Worm (Caenorhabditis elegans) whole organism, L1 larva: ENCODE measurements around the gene lec-7.
A peak's percentile ranks its signal among the peaks of the same experiment; 100 is the strongest.

ENCODE experiments used
- C04F5.9 ChIP-seq: sonication (generic microtip); optimal IDR thresholded peaks from 2 replicates; lab custom pipeline; 2016; ENCODE audit warnings: missing genetic modification characterization, missing compliant biosample characterization
- C34B4.2 ChIP-seq: sonication (generic microtip); optimal IDR thresholded peaks from 2 replicates; lab custom pipeline; 2017; ENCODE audit warnings: mild to moderate bottlenecking, missing genetic modification characterization, missing compliant biosample characterization
- ceh-63 ChIP-seq: fragments of 200-800 bp; sonication (Bioruptor generic); optimal IDR thresholded peaks from 2 replicates; lab custom pipeline; 2018; ENCODE audit warnings: mild to moderate bottlenecking, missing genetic modification characterization, missing compliant biosample characterization
- ceh-88 ChIP-seq: fragments of 200-800 bp; sonication (Bioruptor generic); IDR thresholded peaks from 2 replicates; pipeline ENCODE4 v1.3.6; 2022; ENCODE audit warnings: missing genetic modification characterization, missing compliant biosample characterization
- ces-1 ChIP-seq: fragments of 150-350 bp; optimal IDR thresholded peaks from 2 replicates; lab custom pipeline; 2014; ENCODE audit warnings: missing biosample characterization, missing genetic modification reagents, missing genetic modification characterization
- dpl-1 ChIP-seq, 3 experiments: fragments of 150-350 bp in 2 of 3; sonication (generic microtip) in 1 of 3; optimal IDR thresholded peaks; 2 replicates each; lab custom pipeline; 2014 to 2017; ENCODE audit warnings: missing biosample characterization in 3 of 3, missing genetic modification characterization in 3 of 3, missing genetic modification reagents in 3 of 3
- efl-1 ChIP-seq, 4 experiments: fragments of 150-350 bp; optimal IDR thresholded peaks in 3 of 4; peaks in 1 of 4; 1 replicate in 1 of 4; 2 replicates in 3 of 4; lab custom pipeline; 2014; ENCODE audit warnings: missing biosample characterization in 2 of 4, missing genetic modification characterization in 2 of 4, missing genetic modification reagents in 2 of 4
- egl-13 ChIP-seq: sonication (generic microtip); optimal IDR thresholded peaks from 2 replicates; lab custom pipeline; 2016; ENCODE audit warnings: missing genotype, missing genetic modification reagents, missing genetic modification characterization, missing compliant biosample characterization
- egl-27 ChIP-seq, 2 experiments: fragments of 150-350 bp in 1 of 2; sonication (generic microtip); optimal IDR thresholded peaks; 3 replicates each; lab custom pipeline; 2017 to 2018; ENCODE audit warnings: missing biosample characterization in 2 of 2, missing genetic modification characterization in 2 of 2, missing genetic modification reagents in 2 of 2
- elt-2 ChIP-seq: sonication (generic microtip); optimal IDR thresholded peaks from 2 replicates; lab custom pipeline; 2016; ENCODE audit warnings: missing genetic modification characterization, mild to moderate bottlenecking, inconsistent platforms, missing compliant biosample characterization, missing genetic modification reagents
- elt-3 ChIP-seq, 6 experiments: fragments of 150-350 bp in 1 of 6; sonication (generic microtip); optimal IDR thresholded peaks; 2 replicates each; lab custom pipeline; 2017 to 2018; ENCODE audit warnings: missing biosample characterization in 6 of 6, missing genetic modification characterization in 6 of 6, inconsistent platforms in 1 of 6
- fkh-8 ChIP-seq: sonication (generic microtip); optimal IDR thresholded peaks from 2 replicates; lab custom pipeline; 2016; ENCODE audit warnings: mild to moderate bottlenecking, missing genetic modification characterization, missing compliant biosample characterization
- fos-1 ChIP-seq: fragments of 150-350 bp; optimal IDR thresholded peaks from 2 replicates; lab custom pipeline; 2014; ENCODE audit warnings: missing biosample characterization, missing genetic modification characterization
- hlh-17 ChIP-seq: fragments of 200-800 bp; sonication (Bioruptor generic); optimal IDR thresholded peaks from 2 replicates; lab custom pipeline; 2018; ENCODE audit warnings: missing genetic modification characterization, mild to moderate bottlenecking, missing compliant biosample characterization, moderate library complexity, borderline replicate concordance
- hpl-2 ChIP-seq: fragments of 150-350 bp; optimal IDR thresholded peaks from 2 replicates; lab custom pipeline; 2014; ENCODE audit warnings: missing biosample characterization, missing genetic modification reagents, missing genetic modification characterization
- jun-1 ChIP-seq: fragments of 150-350 bp; optimal IDR thresholded peaks from 2 replicates; lab custom pipeline; 2014; ENCODE audit warnings: missing biosample characterization, missing genetic modification reagents, missing genetic modification characterization
- lin-13 ChIP-seq: fragments of 150-350 bp; optimal IDR thresholded peaks from 2 replicates; lab custom pipeline; 2014; ENCODE audit warnings: missing biosample characterization, missing genetic modification reagents, missing genetic modification characterization
- lin-14 ChIP-seq: fragments of 200-800 bp; sonication (Bioruptor generic); optimal IDR thresholded peaks from 2 replicates; lab custom pipeline; 2018; ENCODE audit warnings: mild to moderate bottlenecking, missing genetic modification characterization, moderate library complexity, missing compliant biosample characterization
- lin-15B ChIP-seq: fragments of 150-350 bp; sonication (generic microtip); optimal IDR thresholded peaks from 3 replicates; lab custom pipeline; 2014; ENCODE audit warnings: missing biosample characterization, missing genetic modification characterization
- lin-35 ChIP-seq, 2 experiments: fragments of 150-350 bp; optimal IDR thresholded peaks; 2 replicates each; lab custom pipeline; 2014; ENCODE audit warnings: missing biosample characterization in 2 of 2, missing genetic modification characterization in 2 of 2, missing genetic modification reagents in 2 of 2
- lin-39 ChIP-seq: fragments of 150-350 bp; optimal IDR thresholded peaks from 2 replicates; lab custom pipeline; 2014; ENCODE audit warnings: missing biosample characterization, missing genetic modification reagents, missing genetic modification characterization
- mdl-1 ChIP-seq, 2 experiments: fragments of 150-350 bp; optimal IDR thresholded peaks; 2 replicates each; lab custom pipeline; 2014 to 2017; ENCODE audit warnings: missing biosample characterization in 2 of 2, missing genetic modification characterization in 2 of 2, inconsistent platforms in 1 of 2
- mep-1 ChIP-seq: fragments of 150-350 bp; optimal IDR thresholded peaks from 2 replicates; lab custom pipeline; 2014; ENCODE audit warnings: missing biosample characterization, missing genetic modification characterization
- nhr-11 ChIP-seq: fragments of 150-350 bp; optimal IDR thresholded peaks from 2 replicates; lab custom pipeline; 2014; ENCODE audit warnings: missing biosample characterization, missing genetic modification characterization
- nhr-20 ChIP-seq: sonication (generic microtip); optimal IDR thresholded peaks from 2 replicates; lab custom pipeline; 2016; ENCODE audit warnings: mild to moderate bottlenecking, missing genetic modification characterization, missing compliant biosample characterization
- nhr-28 ChIP-seq: fragments of 150-350 bp; optimal IDR thresholded peaks from 2 replicates; lab custom pipeline; 2014; ENCODE audit warnings: missing biosample characterization, missing genetic modification characterization
- nhr-71 ChIP-seq: sonication (generic microtip); optimal IDR thresholded peaks from 2 replicates; lab custom pipeline; 2016; ENCODE audit warnings: mild to moderate bottlenecking, missing genetic modification characterization, moderate library complexity, missing compliant biosample characterization
- nhr-84 ChIP-seq: sonication (generic microtip); optimal IDR thresholded peaks from 2 replicates; lab custom pipeline; 2017; ENCODE audit warnings: missing biosample characterization, missing genetic modification characterization
- pqm-1 ChIP-seq: sonication (generic microtip); optimal IDR thresholded peaks from 3 replicates; lab custom pipeline; 2017; ENCODE audit warnings: missing biosample characterization, missing genetic modification characterization
- rnt-1 ChIP-seq: sonication (generic microtip); optimal IDR thresholded peaks from 2 replicates; lab custom pipeline; 2016; ENCODE audit warnings: mild to moderate bottlenecking, missing genetic modification characterization, moderate library complexity, missing compliant biosample characterization
- snpc-4 ChIP-seq: fragments of 150-350 bp; optimal IDR thresholded peaks from 2 replicates; lab custom pipeline; 2014; ENCODE audit warnings: missing biosample characterization, missing genetic modification characterization
- snu-23 ChIP-seq: sonication (generic microtip); optimal IDR thresholded peaks from 2 replicates; lab custom pipeline; 2016; ENCODE audit warnings: missing genetic modification characterization, missing compliant biosample characterization
- sox-4 ChIP-seq: sonication (generic microtip); optimal IDR thresholded peaks from 2 replicates; lab custom pipeline; 2016; ENCODE audit warnings: missing genetic modification characterization, missing compliant biosample characterization
- tlp-1 ChIP-seq: fragments of 150-350 bp; optimal IDR thresholded peaks from 2 replicates; lab custom pipeline; 2014; ENCODE audit warnings: missing biosample characterization, missing genetic modification characterization
- vab-15 ChIP-seq: sonication (generic microtip); optimal IDR thresholded peaks from 2 replicates; lab custom pipeline; 2017; ENCODE audit warnings: missing genotype, mild to moderate bottlenecking, missing genetic modification characterization, missing compliant biosample characterization
- zag-1 ChIP-seq: fragments of 150-350 bp; optimal IDR thresholded peaks from 2 replicates; lab custom pipeline; 2014; ENCODE audit warnings: missing biosample characterization, missing genetic modification characterization
- zip-4 ChIP-seq: fragments of 200-800 bp; sonication (Bioruptor generic); optimal IDR thresholded peaks from 2 replicates; lab custom pipeline; 2018; ENCODE audit warnings: mild to moderate bottlenecking, missing genetic modification characterization, moderate library complexity, missing compliant biosample characterization

Gene lec-7

ce11 chrX:9858069-9858468, 6.2 kb downstream of the lec-7 start, which contains the start of gene scav-5:
Gene scav-5 (plus strand): TSS chrX:9858365.
- no peak for TF ChIP-seq nhr-28 (tag; lab: Kevin White, UChicago)
- no peak for TF ChIP-seq lin-39 (tag; lab: Kevin White, UChicago)
- no peak for TF ChIP-seq fkh-8 (tag; lab: Kevin White, UChicago)
- no peak for TF ChIP-seq snu-23 (GFP tag; lab: Kevin White, UChicago)
- no peak for TF ChIP-seq nhr-20
- TF ChIP-seq ces-1: no peak
- no peak for TF ChIP-seq zip-4 (GFP tag; lab: Kevin White, UChicago)
- TF ChIP-seq fos-1 (tag; lab: Kevin White, UChicago): no peak
- TF ChIP-seq lin-14: peak; percentile 20
- TF ChIP-seq ceh-63 (GFP tag; lab: Kevin White, UChicago): no peak
- TF ChIP-seq dpl-1 (GFP tag; optimal IDR thresholded peaks at IDR 0.05; lab: Kevin White, UChicago): no peak
- TF ChIP-seq elt-3 (tag; optimal IDR thresholded peaks at IDR 0.05; lab: Kevin White, UChicago): no peak
- TF ChIP-seq ceh-88 (GFP tag; lab: Robert Waterston, UW): no peak
- TF ChIP-seq egl-27 (tag; optimal IDR thresholded peaks at IDR 0.05; lab: Kevin White, UChicago): no peak
- TF ChIP-seq zag-1: no peak
- peak; percentile 90 for TF ChIP-seq elt-2 (tag; lab: Kevin White, UChicago)
- no peak for TF ChIP-seq mdl-1 (tag; optimal IDR thresholded peaks at IDR 0.05; lab: Kevin White, UChicago)
- TF ChIP-seq efl-1 (optimal IDR thresholded peaks at IDR 0.05; lab: Kevin White, UChicago): no peak
- TF ChIP-seq efl-1 (GFP tag; optimal IDR thresholded peaks at IDR 0.05 in 1 of 2; lab: Kevin White, UChicago): peak in 1 of 2 experiments; percentile 69
- no peak for TF ChIP-seq snpc-4 (tag; lab: Kevin White, UChicago)
- TF ChIP-seq hlh-17 (GFP tag; lab: Kevin White, UChicago): no peak
- no peak for TF ChIP-seq hpl-2 (GFP tag; lab: Kevin White, UChicago)
- no peak for TF ChIP-seq C04F5.9 (tag; lab: Kevin White, UChicago)
- no peak for TF ChIP-seq egl-13 (tag; lab: Kevin White, UChicago)
- TF ChIP-seq lin-35 (GFP tag; optimal IDR thresholded peaks at IDR 0.05; lab: Kevin White, UChicago): peak in 1 of 2 experiments; percentile 37

- TF ChIP-seq sox-4 (tag; lab: Kevin White, UChicago): peak; percentile 3
- peak; percentile 44 for TF ChIP-seq nhr-71
- TF ChIP-seq nhr-11: no peak
- TF ChIP-seq nhr-84 (tag; lab: Kevin White, UChicago): no peak
- TF ChIP-seq fkh-8 (tag; lab: Kevin White, UChicago): peak; percentile 10
- TF ChIP-seq lin-14: peak; percentile 8
- TF ChIP-seq lin-15B (tag; lab: Kevin White, UChicago): no peak
- peak; percentile 71 for TF ChIP-seq pqm-1 (tag; lab: Kevin White, UChicago)
- no peak for TF ChIP-seq lin-39 (tag; lab: Kevin White, UChicago)
- TF ChIP-seq mep-1 (tag; lab: Kevin White, UChicago): no peak
- peak; percentile 46 for TF ChIP-seq snu-23 (GFP tag; lab: Kevin White, UChicago)
- TF ChIP-seq vab-15 (tag; lab: Kevin White, UChicago): no peak
- no peak for TF ChIP-seq C04F5.9 (tag; lab: Kevin White, UChicago)
- TF ChIP-seq jun-1: no peak
- peak; percentile 31 for TF ChIP-seq nhr-20
- TF ChIP-seq C34B4.2 (tag; lab: Kevin White, UChicago): no peak
- TF ChIP-seq lin-13 (GFP tag; lab: Kevin White, UChicago): no peak
- no peak for TF ChIP-seq tlp-1
- TF ChIP-seq lin-35 (GFP tag; optimal IDR thresholded peaks at IDR 0.05; lab: Kevin White, UChicago): peak in 1 of 2 experiments; percentile 14
- TF ChIP-seq elt-2 (tag; lab: Kevin White, UChicago): peak; percentile 79
- no peak for TF ChIP-seq rnt-1 (tag; lab: Kevin White, UChicago)
- TF ChIP-seq, all 84 proteins: peak for 9
Measured at ce11 chrX:9862916-9863624, 11.2 kb downstream of the lec-7 start, which contains the start of the genes gst-36 and R07B1.5. Gene gst-36 (minus strand): TSS chrX:9862960. Gene R07B1.5 (plus strand): TSS chrX:9863580.
